Fruit fly (Drosophila melanogaster) whole organism, pupa: ENCODE data around the gene CG14658.

Source experiments
- CG10348 ChIP-seq: fragments of 200-800 bp; sonication (Bioruptor generic); IDR thresholded peaks from 2 replicates; pipeline ENCODE4 v1.3.6; 2022; ENCODE audit warnings: missing biosample characterization, missing genetic modification characterization
- CG8301 ChIP-seq: fragments of 200-800 bp; sonication (Bioruptor generic); optimal IDR thresholded peaks from 2 replicates; lab custom pipeline; 2018; ENCODE audit warnings: missing biosample characterization, mild to moderate bottlenecking, missing genetic modification characterization
- EcR ChIP-seq: fragments of 200-800 bp; sonication (Bioruptor generic); optimal IDR thresholded peaks from 3 replicates; lab custom pipeline; 2019; ENCODE audit warnings: missing biosample characterization, missing genetic modification characterization, mild to moderate bottlenecking, moderate library complexity, missing genetic modification reagents
- Ets98B ChIP-seq: fragments of 200-800 bp; sonication (Bioruptor generic); IDR thresholded peaks from 2 replicates; pipeline ENCODE4 v1.3.6; 2022; ENCODE audit warnings: missing biosample characterization, missing genetic modification characterization
- fd96Ca ChIP-seq: fragments of 200-800 bp; sonication (Bioruptor generic); IDR thresholded peaks from 3 replicates; pipeline ENCODE4 v1.3.6; 2022; ENCODE audit warnings: missing biosample characterization, missing genetic modification characterization

DNA sequence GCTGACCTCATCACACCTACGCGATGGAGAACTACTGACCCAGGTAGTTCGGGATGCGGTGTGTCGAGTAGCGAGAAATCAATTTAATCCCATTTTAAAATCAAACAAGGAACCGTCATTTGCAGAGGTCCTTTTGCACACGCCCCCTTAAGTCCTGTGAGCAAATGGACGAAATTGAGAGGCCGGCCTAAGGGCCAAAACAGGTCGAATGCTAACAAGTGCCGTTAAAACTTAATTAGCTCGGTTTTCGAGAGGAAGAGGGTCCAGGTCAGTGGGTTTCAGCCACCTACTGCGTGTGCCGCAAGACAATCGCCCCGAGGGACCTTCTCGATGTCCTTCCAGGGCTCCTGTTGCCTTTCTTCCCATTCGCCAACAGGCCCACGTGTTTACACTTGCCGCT, 15.9 kb upstream of the CG14658 start:
- TF ChIP-seq fd96Ca (GFP tag; lab: Robert Waterston, UW) = no peak
- no peak for TF ChIP-seq CG8301 (tag; lab: Kevin White, UChicago)
- no peak for TF ChIP-seq Ets98B (GFP tag; lab: Robert Waterston, UW)
- no peak for TF ChIP-seq EcR (GFP tag; lab: Kevin White, UChicago)
- no peak for TF ChIP-seq CG10348
